Fruit fly (Drosophila melanogaster): ENCODE measurements around the gene bab2.

- peak in 1 of 2 experiments; percentile 7 for TF ChIP-seq ss (GFP tag; optimal IDR thresholded peaks at IDR 0.05)
- TF ChIP-seq CG3919 (GFP tag; optimal IDR thresholded peaks at IDR 0.05) = no peak
Observed at dm6 chr3L:1166266-1166665, 10.8 kb downstream of the bab2 start.
